Worm (Caenorhabditis elegans) whole organism, mixed stage, embryonic: ENCODE results near the gene ZK1290.1.
A peak's percentile ranks its signal among the peaks of the same experiment; 100 is the strongest.

ENCODE experiments used
- M03D4.4 ChIP-seq: sonication (generic microtip); optimal IDR thresholded peaks from 2 replicates; lab custom pipeline; 2017; ENCODE audit warnings: mild to moderate bottlenecking, missing genetic modification characterization, missing compliant biosample characterization
- bed-3 ChIP-seq: fragments of 200-800 bp; sonication (Bioruptor generic); optimal IDR thresholded peaks from 3 replicates; lab custom pipeline; 2018; ENCODE audit warnings: mild to moderate bottlenecking, missing genetic modification characterization, moderate library complexity, missing compliant biosample characterization
- elt-1 ChIP-seq: sonication (generic microtip); optimal IDR thresholded peaks from 2 replicates; lab custom pipeline; 2017; ENCODE audit warnings: missing genetic modification characterization, mild to moderate bottlenecking, missing compliant biosample characterization, antibody characterized with exemption, moderate library complexity, borderline replicate concordance; ENCODE audit not compliant: insufficient read depth
- lsy-2 ChIP-seq: fragments of 150-350 bp; optimal IDR thresholded peaks from 2 replicates; lab custom pipeline; 2014; ENCODE audit warnings: missing biosample characterization, missing genetic modification characterization
- nhr-237 ChIP-seq: fragments of 150-350 bp; optimal IDR thresholded peaks from 2 replicates; lab custom pipeline; 2014; ENCODE audit warnings: missing biosample characterization, missing genetic modification characterization
- nhr-28 ChIP-seq: fragments of 150-350 bp; optimal IDR thresholded peaks from 2 replicates; lab custom pipeline; 2014; ENCODE audit warnings: missing biosample characterization, missing genetic modification characterization
- snpc-4 ChIP-seq: fragments of 150-350 bp; optimal IDR thresholded peaks from 2 replicates; lab custom pipeline; 2014; ENCODE audit warnings: missing biosample characterization, missing genetic modification characterization

DNA sequence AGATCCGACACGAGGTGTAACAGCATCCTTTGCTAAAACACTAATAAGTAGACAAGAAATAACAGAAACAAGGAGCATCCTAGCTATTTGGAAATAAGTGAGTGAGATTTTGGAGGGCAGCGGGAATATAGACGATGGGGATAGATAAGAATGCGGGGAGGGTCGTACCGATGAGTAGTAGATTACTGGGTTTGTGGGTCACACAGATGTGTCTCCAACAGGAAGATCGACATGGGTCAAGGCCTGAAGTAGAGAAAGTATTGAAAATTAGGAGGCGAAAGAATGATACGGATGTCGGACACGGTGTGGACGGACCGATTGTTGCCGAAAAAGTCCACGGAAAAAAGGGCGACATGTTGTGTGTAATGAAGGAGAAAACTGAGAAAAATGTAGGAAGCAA is 27.2 kb upstream of the ZK1290.1 start, which contains the start of gene wrt-10:
- no peak for TF ChIP-seq M03D4.4 (tag; lab: Kevin White, UChicago)
- no peak for TF ChIP-seq bed-3 (GFP tag; lab: Kevin White, UChicago)
- no peak for TF ChIP-seq lsy-2 (tag; lab: Kevin White, UChicago)
- no peak for TF ChIP-seq snpc-4 (tag; lab: Kevin White, UChicago)
- TF ChIP-seq nhr-237: no peak
- TF ChIP-seq elt-1 (tag; lab: Kevin White, UChicago): peak; percentile 82
- no peak for TF ChIP-seq nhr-28 (tag; lab: Kevin White, UChicago)
